Worm (Caenorhabditis elegans) whole organism, L3 larva: ENCODE data around the gene sri-42.
"Not testable (repeated sequence)": the region's sequence is repeated elsewhere in the genome, so short reads cannot be mapped to it uniquely, and the experiment has no call there.

Source experiments
- R02D3.7 ChIP-seq: fragments of 150-350 bp; optimal IDR thresholded peaks from 2 replicates; lab custom pipeline; 2014; ENCODE audit warnings: missing biosample characterization, missing genetic modification characterization
- ama-1 ChIP-seq: fragments of 150-350 bp; optimal IDR thresholded peaks from 2 replicates; lab custom pipeline; 2018
- ceh-16 ChIP-seq: sonication (generic microtip); optimal IDR thresholded peaks from 2 replicates; lab custom pipeline; 2017; ENCODE audit warnings: missing biosample characterization, missing genetic modification characterization
- ceh-82 ChIP-seq: fragments of 150-350 bp; optimal IDR thresholded peaks from 2 replicates; lab custom pipeline; 2014; ENCODE audit warnings: missing biosample characterization, missing genetic modification characterization
- ceh-9 ChIP-seq: sonication (generic microtip); optimal IDR thresholded peaks from 2 replicates; lab custom pipeline; 2018; ENCODE audit warnings: missing biosample characterization, missing genetic modification characterization
- egl-27 ChIP-seq: sonication (generic microtip); optimal IDR thresholded peaks from 4 replicates; lab custom pipeline; 2017; ENCODE audit warnings: missing biosample characterization, missing genetic modification reagents, missing genetic modification characterization
- egl-5 ChIP-seq: fragments of 150-350 bp; optimal IDR thresholded peaks from 2 replicates; lab custom pipeline; 2017; ENCODE audit warnings: missing biosample characterization, missing genetic modification reagents, missing genetic modification characterization, inconsistent platforms
- eor-1 ChIP-seq, 2 experiments: fragments of 150-350 bp; optimal IDR thresholded peaks; 2 replicates each; lab custom pipeline; 2014 to 2018; ENCODE audit warnings: missing biosample characterization in 2 of 2, missing genetic modification characterization in 2 of 2
- fkh-10 ChIP-seq: sonication (generic microtip); optimal IDR thresholded peaks from 2 replicates; lab custom pipeline; 2017; ENCODE audit warnings: missing biosample characterization, missing genetic modification reagents, missing genetic modification characterization
- fos-1 ChIP-seq: fragments of 150-350 bp; optimal IDR thresholded peaks from 2 replicates; lab custom pipeline; 2014; ENCODE audit warnings: missing biosample characterization, missing genetic modification characterization
- hmg-11 ChIP-seq: sonication (generic microtip); optimal IDR thresholded peaks from 2 replicates; lab custom pipeline; 2016; ENCODE audit warnings: missing genetic modification characterization, missing compliant biosample characterization
- jun-1 ChIP-seq: fragments of 150-350 bp; optimal IDR thresholded peaks from 2 replicates; lab custom pipeline; 2014; ENCODE audit warnings: missing biosample characterization, missing genetic modification reagents, missing genetic modification characterization
- lin-15B ChIP-seq: fragments of 150-350 bp; optimal IDR thresholded peaks from 2 replicates; lab custom pipeline; 2014; ENCODE audit warnings: missing biosample characterization, missing genetic modification characterization
- lin-39 ChIP-seq: fragments of 150-350 bp; optimal IDR thresholded peaks from 2 replicates; lab custom pipeline; 2018; ENCODE audit warnings: missing biosample characterization, missing genetic modification reagents, missing genetic modification characterization
- mdl-1 ChIP-seq: fragments of 150-350 bp; optimal IDR thresholded peaks from 2 replicates; lab custom pipeline; 2014; ENCODE audit warnings: missing biosample characterization, missing genetic modification characterization
- mml-1 ChIP-seq: fragments of 150-350 bp; sonication (generic microtip); optimal IDR thresholded peaks from 3 replicates; lab custom pipeline; 2014; ENCODE audit warnings: missing biosample characterization, missing genetic modification characterization
- nhr-12 ChIP-seq: fragments of 150-350 bp; optimal IDR thresholded peaks from 2 replicates; lab custom pipeline; 2014; ENCODE audit warnings: missing biosample characterization, missing genetic modification characterization
- nhr-23 ChIP-seq: fragments of 150-350 bp; optimal IDR thresholded peaks from 2 replicates; lab custom pipeline; 2014; ENCODE audit warnings: missing biosample characterization, missing genetic modification reagents, missing genetic modification characterization
- nhr-237 ChIP-seq: fragments of 150-350 bp; optimal IDR thresholded peaks from 2 replicates; lab custom pipeline; 2014; ENCODE audit warnings: missing biosample characterization, missing genetic modification characterization
- nhr-25 ChIP-seq: sonication (generic microtip); optimal IDR thresholded peaks from 2 replicates; lab custom pipeline; 2017; ENCODE audit warnings: missing biosample characterization, missing genetic modification characterization
- nhr-43 ChIP-seq: sonication (generic microtip); optimal IDR thresholded peaks from 2 replicates; lab custom pipeline; 2016; ENCODE audit warnings: mild to moderate bottlenecking, missing genetic modification characterization, missing compliant biosample characterization; ENCODE audit not compliant: poor library complexity, severe bottlenecking
- nhr-76 ChIP-seq: fragments of 150-350 bp; sonication (generic microtip); optimal IDR thresholded peaks from 5 replicates; lab custom pipeline; 2014; ENCODE audit warnings: missing biosample characterization, missing genetic modification characterization
- pha-4 ChIP-seq: fragments of 150-350 bp; optimal IDR thresholded peaks from 2 replicates; lab custom pipeline; 2014; ENCODE audit warnings: missing biosample characterization, missing genetic modification reagents, missing genetic modification characterization
- pqm-1 ChIP-seq: fragments of 150-350 bp; optimal IDR thresholded peaks from 2 replicates; lab custom pipeline; 2017; ENCODE audit warnings: missing biosample characterization, missing genetic modification characterization, inconsistent platforms
- sea-2 ChIP-seq: fragments of 150-350 bp; sonication (generic microtip); optimal IDR thresholded peaks from 4 replicates; lab custom pipeline; 2014; ENCODE audit warnings: missing biosample characterization, missing genetic modification reagents, missing genetic modification characterization
- skn-1 ChIP-seq: fragments of 150-350 bp; optimal IDR thresholded peaks from 2 replicates; lab custom pipeline; 2014; ENCODE audit warnings: missing biosample characterization, missing genetic modification characterization
- snpc-4 ChIP-seq: fragments of 150-350 bp; optimal IDR thresholded peaks from 2 replicates; lab custom pipeline; 2014; ENCODE audit warnings: missing biosample characterization, missing genetic modification characterization
- unc-62 ChIP-seq: fragments of 150-350 bp; sonication (generic microtip); optimal IDR thresholded peaks from 4 replicates; lab custom pipeline; 2014; ENCODE audit warnings: missing biosample characterization, missing genetic modification reagents, missing genetic modification characterization
- zag-1 ChIP-seq: fragments of 150-350 bp; optimal IDR thresholded peaks from 2 replicates; lab custom pipeline; 2014; ENCODE audit warnings: missing biosample characterization, missing genetic modification characterization
- ztf-4 ChIP-seq: fragments of 150-350 bp; optimal IDR thresholded peaks from 2 replicates; lab custom pipeline; 2014; ENCODE audit warnings: missing biosample characterization, missing genetic modification characterization

Gene sri-42

ce11 chrII:3126741-3127140 is 16.0 kb downstream of the sri-42 start, which contains the start of gene ins-31:
ins-31 (plus strand) TSS chrII:3127041.
- TF ChIP-seq jun-1; ama-1 (lab: Kevin White, UChicago); zag-1 (tag; lab: Kevin White, UChicago): not testable (repeated sequence)

- TF ChIP-seq mml-1 (tag; lab: Kevin White, UChicago) (no peak), ceh-16 (tag; lab: Kevin White, UChicago) (no peak), mdl-1 (tag; lab: Kevin White, UChicago) (no peak)
Observed at ce11 chrII:3126341-3126740, 16.4 kb downstream of the sri-42 start, which contains the start of gene ins-19. ins-19 (minus strand) TSS chrII:3126441.

- TF ChIP-seq lin-39 (tag; lab: Kevin White, UChicago), result no peak
Observed at ce11 chrII:3123206-3123605, 19.5 kb downstream of the sri-42 start, which contains the start of gene srh-71. srh-71 (plus strand) TSS chrII:3123506.

DNA sequence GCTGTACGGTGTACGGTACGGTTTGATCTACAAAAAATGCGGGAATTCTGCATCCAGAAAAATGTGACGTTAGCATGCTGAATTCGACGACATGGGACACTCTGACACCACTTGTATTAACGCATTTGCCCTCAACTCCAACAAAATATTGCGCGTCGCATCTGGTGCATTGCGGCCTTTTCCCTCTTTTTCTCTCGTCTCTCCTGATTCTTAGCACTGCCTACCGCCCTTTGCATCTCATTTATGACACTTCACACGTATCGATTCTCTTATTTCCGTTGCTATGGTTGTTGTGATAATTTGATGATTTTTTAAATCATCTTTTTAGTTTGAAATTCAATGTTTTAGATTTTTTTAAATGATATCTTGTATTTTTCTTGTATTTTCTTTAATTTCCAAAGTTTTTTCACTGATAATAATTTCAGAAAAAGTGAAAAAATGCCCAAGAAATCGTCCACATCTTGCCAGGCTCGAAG is 23.8 kb downstream of the sri-42 start, which contains the start of gene T10D4.6:
Gene T10D4.6, plus strand, starts transcription at position 426 of the 476 bp plus-strand sequence.
- TF ChIP-seq jun-1 (no peak), pha-4 (peak; percentile 56), lin-39 (tag; lab: Kevin White, UChicago) (peak; percentile 8), ztf-4 (no peak), lin-15B (peak; percentile 7), nhr-237 (tag; lab: Kevin White, UChicago) (no peak), hmg-11 (peak; percentile 84)

- TF ChIP-seq pqm-1 (tag; lab: Kevin White, UChicago) (no peak), nhr-25 (no peak), ceh-82 (tag; lab: Kevin White, UChicago) (no peak), fos-1 (tag; lab: Kevin White, UChicago) (no peak), nhr-43 (tag; lab: Kevin White, UChicago) (no peak), ama-1 (lab: Kevin White, UChicago) (no peak), ceh-9 (tag; lab: Kevin White, UChicago) (no peak), nhr-12 (tag; lab: Kevin White, UChicago) (no peak), unc-62 (no peak), pha-4 (no peak), fkh-10 (GFP tag; lab: Kevin White, UChicago) (no peak), nhr-23 (tag; lab: Kevin White, UChicago) (no peak), egl-5 (no peak), sea-2 (GFP tag; lab: Kevin White, UChicago) (no peak), nhr-76 (tag; lab: Kevin White, UChicago) (no peak), eor-1 (tag; optimal IDR thresholded peaks at IDR 0.05; lab: Kevin White, UChicago) (no peak), lin-39 (tag; lab: Kevin White, UChicago) (no peak), lin-15B (no peak), R02D3.7 (tag; lab: Kevin White, UChicago) (no peak)
- TF ChIP-seq, all 47 proteins: peak for 0
Observed at ce11 chrII:3117471-3117870, 25.3 kb downstream of the sri-42 start, which contains the start of gene T10D4.7. T10D4.7 (plus strand) TSS chrII:3117771.

- no peak for TF ChIP-seq egl-27 (tag; lab: Kevin White, UChicago)
- no peak for TF ChIP-seq mdl-1 (tag; lab: Kevin White, UChicago)
- no peak for TF ChIP-seq hmg-11
- TF ChIP-seq snpc-4, result no peak
- no peak for TF ChIP-seq skn-1 (tag; lab: Kevin White, UChicago)
- no peak for TF ChIP-seq lin-39 (tag; lab: Kevin White, UChicago)
- TF ChIP-seq nhr-237 (tag; lab: Kevin White, UChicago), result no peak
- TF ChIP-seq R02D3.7 (tag; lab: Kevin White, UChicago), result no peak
- TF ChIP-seq ama-1 (lab: Kevin White, UChicago), result no peak
- no peak for TF ChIP-seq eor-1 (tag; optimal IDR thresholded peaks at IDR 0.05; lab: Kevin White, UChicago)
- TF ChIP-seq nhr-76 (tag; lab: Kevin White, UChicago), result no peak
- no peak for TF ChIP-seq unc-62
Observed at ce11 chrII:3113934-3114333, 28.8 kb downstream of the sri-42 start, which contains the start of gene clec-123. clec-123 (plus strand) TSS chrII:3114234.
